Worm (Caenorhabditis elegans): ENCODE measurements around the gene H38K22.6.
A peak's percentile ranks its signal among the peaks of the same experiment; 100 is the strongest.

Gene H38K22.6

ce11 chrIII:4343070-4343469, 22.9 kb downstream of the H38K22.6 start, which contains the start of the genes B0285.3 and lcmt-1:
Gene B0285.3 (minus strand): TSS chrIII:4343336.
Gene lcmt-1 (plus strand): TSS chrIII:4343446.
- TF ChIP-seq crh-2 (tag; optimal IDR thresholded peaks at IDR 0.05) (peak; percentile 24), gmeb-1 (tag; optimal IDR thresholded peaks at IDR 0.05) (peak; percentile 54), sma-9 (GFP tag; optimal IDR thresholded peaks at IDR 0.05) (peak; percentile 17), sma-9 (tag; optimal IDR thresholded peaks at IDR 0.05) (no peak), nhr-12 (tag; optimal IDR thresholded peaks at IDR 0.05) (no peak), unc-55 (GFP tag; optimal IDR thresholded peaks at IDR 0.05) (peak; percentile 40), fos-1 (tag; optimal IDR thresholded peaks at IDR 0.05) (no peak), sma-3 (GFP tag; optimal IDR thresholded peaks at IDR 0.05) (peak; percentile 39), egl-27 (tag; optimal IDR thresholded peaks at IDR 0.05) (no peak), lsy-2 (tag; optimal IDR thresholded peaks at IDR 0.05) (peak in 1 of 2 experiments; percentile 68), nhr-25 (tag; optimal IDR thresholded peaks at IDR 0.05) (peak; percentile 29), C34F6.9 (tag; optimal IDR thresholded peaks at IDR 0.05) (peak; percentile 50), F13H6.1 (tag; optimal IDR thresholded peaks at IDR 0.05) (peak; percentile 43), unc-62 (GFP tag; optimal IDR thresholded peaks at IDR 0.05) (no peak), ceh-16 (tag; optimal IDR thresholded peaks at IDR 0.05) (no peak), nhr-6 (tag; optimal IDR thresholded peaks at IDR 0.05) (no peak)

- TF ChIP-seq lin-39 (tag; optimal IDR thresholded peaks at IDR 0.05), result no peak
- no peak for TF ChIP-seq ceh-82 (tag; optimal IDR thresholded peaks at IDR 0.05)
- TF ChIP-seq gmeb-1 (tag; optimal IDR thresholded peaks at IDR 0.05), result no peak
- no peak for TF ChIP-seq F13H6.1 (tag; optimal IDR thresholded peaks at IDR 0.05)
- no peak for TF ChIP-seq aly-2 (tag; optimal IDR thresholded peaks at IDR 0.05)
- TF ChIP-seq nhr-237 (tag; optimal IDR thresholded peaks at IDR 0.05), result no peak
- no peak for TF ChIP-seq blmp-1 (tag; optimal IDR thresholded peaks at IDR 0.05; ENCODE audit: insufficient read depth)
- no peak for TF ChIP-seq nhr-6 (tag; optimal IDR thresholded peaks at IDR 0.05)
- no peak for TF ChIP-seq dmd-4 (tag; optimal IDR thresholded peaks at IDR 0.05)
- no peak for TF ChIP-seq unc-62 (GFP tag; optimal IDR thresholded peaks at IDR 0.05)
- TF ChIP-seq lin-13 (GFP tag; optimal IDR thresholded peaks at IDR 0.05), result no peak
- no peak for TF ChIP-seq fos-1 (tag; optimal IDR thresholded peaks at IDR 0.05)
- no peak for TF ChIP-seq skn-1 (tag; optimal IDR thresholded peaks at IDR 0.05)
- no peak for TF ChIP-seq lsy-2 (tag; optimal IDR thresholded peaks at IDR 0.05)
- TF ChIP-seq sem-4 (tag; optimal IDR thresholded peaks at IDR 0.05), result no peak
- no peak for TF ChIP-seq nhr-23 (tag; optimal IDR thresholded peaks at IDR 0.05)
Observed at ce11 chrIII:4345034-4345433, 24.8 kb downstream of the H38K22.6 start, which contains the start of gene hse-5. Gene hse-5 (plus strand): TSS chrIII:4345334.

ce11 chrIII:4349799-4350198, 29.6 kb downstream of the H38K22.6 start, which contains the start of gene B0285.6:
Gene B0285.6 (plus strand): TSS chrIII:4350099.
- TF ChIP-seq nhr-237 (tag; optimal IDR thresholded peaks at IDR 0.05), result no peak
- TF ChIP-seq mab-5 (tag; optimal IDR thresholded peaks at IDR 0.05), result no peak
- no peak for TF ChIP-seq ztf-1 (GFP tag; conservative IDR thresholded peaks at IDR 0.05)
- TF ChIP-seq unc-62 (GFP tag; optimal IDR thresholded peaks at IDR 0.05), result no peak
- no peak for TF ChIP-seq mbf-1 (tag; optimal IDR thresholded peaks at IDR 0.05)
- no peak for TF ChIP-seq peb-1 (tag; optimal IDR thresholded peaks at IDR 0.05)
- no peak for TF ChIP-seq nhr-12 (tag; optimal IDR thresholded peaks at IDR 0.05)
- TF ChIP-seq snpc-4 (tag; optimal IDR thresholded peaks at IDR 0.05), result no peak
- TF ChIP-seq F13H6.1 (tag; optimal IDR thresholded peaks at IDR 0.05), result no peak

- no peak for TF ChIP-seq nhr-6 (tag; optimal IDR thresholded peaks at IDR 0.05)
- no peak for TF ChIP-seq lsy-2 (tag; optimal IDR thresholded peaks at IDR 0.05)
- no peak for TF ChIP-seq ceh-82 (tag; optimal IDR thresholded peaks at IDR 0.05)
- no peak for TF ChIP-seq alr-1 (tag; optimal IDR thresholded peaks at IDR 0.05)
Observed at ce11 chrIII:4356384-4356783, 36.2 kb downstream of the H38K22.6 start, which contains the start of gene mnp-1. Gene mnp-1 (plus strand): TSS chrIII:4356594.

ce11 chrIII:4357438-4357837, 37.2 kb downstream of the H38K22.6 start:
- TF ChIP-seq nhr-129 (tag; optimal IDR thresholded peaks at IDR 0.05) (peak; percentile 22), fos-1 (tag; optimal IDR thresholded peaks at IDR 0.05) (peak; percentile 78), crh-2 (tag; optimal IDR thresholded peaks at IDR 0.05) (no peak), dmd-4 (tag; optimal IDR thresholded peaks at IDR 0.05) (no peak)

ce11 chrIII:4358345-4358744, 38.1 kb downstream of the H38K22.6 start:
- TF ChIP-seq lsy-2 (tag; optimal IDR thresholded peaks at IDR 0.05) (peak in 1 of 2 experiments; percentile 15), nhr-12 (tag; optimal IDR thresholded peaks at IDR 0.05) (no peak), F13H6.1 (tag; optimal IDR thresholded peaks at IDR 0.05) (peak; percentile 45), mab-5 (tag; optimal IDR thresholded peaks at IDR 0.05) (peak; percentile 49), sma-9 (GFP tag; optimal IDR thresholded peaks at IDR 0.05) (peak; percentile 3), sma-9 (tag; optimal IDR thresholded peaks at IDR 0.05) (no peak), nhr-10 (tag; optimal IDR thresholded peaks at IDR 0.05) (no peak)
